Fruit fly (Drosophila melanogaster) S2 (cell line): ENCODE results near the gene CG8564.

Experiments used
- CG8478 ChIP-seq: fragments of >200 bp; optimal IDR thresholded peaks from 2 replicates; lab custom pipeline; 2018
- CTCF ChIP-seq, 2 experiments: fragments of >200 bp; optimal IDR thresholded peaks; 2 replicates each; lab custom pipeline; 2018

DNA sequence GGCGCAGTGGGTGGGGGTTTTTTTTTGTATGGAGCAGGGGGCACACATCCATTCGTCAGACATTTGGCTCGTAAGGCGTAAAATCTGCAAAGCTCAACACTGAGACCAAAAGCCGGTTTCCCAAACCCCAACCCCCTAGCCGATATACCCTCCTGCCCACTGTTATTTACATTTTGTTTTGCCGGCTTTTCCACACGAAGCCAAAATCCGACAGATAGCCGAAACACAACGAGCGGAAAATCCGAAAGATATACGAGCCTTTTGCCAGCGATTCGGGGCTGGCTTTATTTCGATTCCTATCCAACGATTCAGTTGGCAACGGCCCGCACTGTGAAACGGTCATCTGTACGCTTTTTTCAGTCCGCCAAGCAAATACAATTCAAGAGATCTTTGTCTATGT lies 35.8 kb upstream of the CG8564 start, which contains the start of gene CG42458:
- no peak for TF ChIP-seq CG8478
- no peak for TF ChIP-seq CTCF (optimal IDR thresholded peaks at IDR 0.05; lab: Kevin White, UChicago)
